Worm (Caenorhabditis elegans): ENCODE results near the gene F42A9.3.

ce11 chrIV:8631033-8631432 lies 14.0 kb downstream of the F42A9.3 start, which contains the start of gene dgk-4:
- TF ChIP-seq nhr-48 (tag; optimal IDR thresholded peaks at IDR 0.05): no peak
- TF ChIP-seq tra-1 (GFP tag; IDR thresholded peaks at IDR 0.05): no peak
- no peak for TF ChIP-seq nhr-25 (tag; optimal IDR thresholded peaks at IDR 0.05; ENCODE audit: borderline replicate concordance, insufficient read depth)
- no peak for TF ChIP-seq hlh-30 (tag; optimal IDR thresholded peaks at IDR 0.05; ENCODE audit: insufficient read depth)
- no peak for TF ChIP-seq madf-9 (GFP tag; conservative IDR thresholded peaks at IDR 0.05)
- no peak for TF ChIP-seq fkh-10 (GFP tag; optimal IDR thresholded peaks at IDR 0.05)
- no peak for TF ChIP-seq mep-1 (tag; optimal IDR thresholded peaks at IDR 0.05)
- no peak for TF ChIP-seq F49E8.2 (tag; optimal IDR thresholded peaks at IDR 0.05; ENCODE audit: borderline replicate concordance)
